Worm (Caenorhabditis elegans): ENCODE results near the gene pkc-3.
A peak's percentile ranks its signal among the peaks of the same experiment; 100 is the strongest.
"Not testable (repeated sequence)": the region's sequence is repeated elsewhere in the genome, so short reads cannot be mapped to it uniquely, and the experiment has no call there.

Gene pkc-3

ce11 chrII:5342412-5342811, 37.4 kb upstream of the pkc-3 start:
- TF ChIP-seq flh-1 (GFP tag; optimal IDR thresholded peaks at IDR 0.05) (no peak), ztf-11 (tag; optimal IDR thresholded peaks at IDR 0.05) (no peak), nhr-28 (tag; optimal IDR thresholded peaks at IDR 0.05) (no peak), lin-13 (tag; optimal IDR thresholded peaks at IDR 0.05) (no peak)

DNA sequence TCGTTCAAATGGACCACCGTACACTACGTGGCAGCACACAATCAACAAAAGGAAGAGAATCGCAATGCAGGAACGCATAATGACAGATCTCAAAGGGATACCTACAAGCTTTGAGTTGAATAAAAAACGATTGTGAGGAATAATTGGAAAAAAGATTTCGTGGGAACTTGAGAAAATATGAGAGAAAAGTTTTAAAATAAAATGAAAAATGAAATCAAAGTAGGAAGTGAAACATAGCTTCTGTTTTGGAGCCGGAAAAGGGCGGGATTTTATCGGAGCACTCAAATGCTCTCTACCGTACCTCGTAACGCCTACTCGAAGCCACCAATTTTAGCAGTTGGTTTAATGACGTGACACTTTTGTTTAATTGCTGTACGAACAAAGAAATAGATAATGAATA, 35.1 kb upstream of the pkc-3 start, which contains the start of gene F09E5.14:
Gene F09E5.14 (minus strand): TSS at position 101 of the 400 bp plus-strand sequence.
- TF ChIP-seq mab-5 (tag; optimal IDR thresholded peaks at IDR 0.05), result no peak
- no peak for TF ChIP-seq nhr-28 (tag; optimal IDR thresholded peaks at IDR 0.05)
- TF ChIP-seq sptf-1 (tag; optimal IDR thresholded peaks at IDR 0.05), result no peak
- no peak for TF ChIP-seq cnd-1 (tag; optimal IDR thresholded peaks at IDR 0.05)
- no peak for TF ChIP-seq mls-2 (tag; optimal IDR thresholded peaks at IDR 0.05)
- no peak for TF ChIP-seq ceh-39 (tag; optimal IDR thresholded peaks at IDR 0.05)
- no peak for TF ChIP-seq unc-62 (GFP tag; optimal IDR thresholded peaks at IDR 0.05)
- no peak for TF ChIP-seq elt-3 (tag; optimal IDR thresholded peaks at IDR 0.05)
- no peak for TF ChIP-seq unc-39 (tag; optimal IDR thresholded peaks at IDR 0.05)
- no peak for TF ChIP-seq nhr-76 (tag; optimal IDR thresholded peaks at IDR 0.05)
- no peak for TF ChIP-seq zip-8 (tag; optimal IDR thresholded peaks at IDR 0.05)
- TF ChIP-seq elt-1 (tag; optimal IDR thresholded peaks at IDR 0.05; ENCODE audit: borderline replicate concordance, insufficient read depth), result no peak
- TF ChIP-seq blmp-1 (tag; optimal IDR thresholded peaks at IDR 0.05), result no peak

DNA sequence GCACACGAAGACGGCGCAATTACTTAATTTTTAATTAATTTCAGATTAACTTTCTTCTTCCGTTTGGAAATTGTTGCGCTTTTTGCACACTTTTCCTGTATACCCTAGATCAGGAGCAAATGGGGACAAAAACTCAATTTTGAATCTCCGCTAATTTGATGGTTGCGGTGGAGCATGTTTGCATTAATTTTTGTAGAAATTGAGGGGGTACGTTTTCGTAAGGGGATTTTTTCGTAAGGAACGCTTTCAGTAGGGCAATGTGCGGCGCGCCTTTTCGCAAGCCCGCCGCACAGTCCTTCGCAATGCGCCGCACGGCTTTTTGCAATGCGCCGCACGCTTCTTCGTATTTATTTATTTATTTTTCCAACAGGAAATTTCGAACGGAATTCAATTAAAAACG, 33.5 kb upstream of the pkc-3 start:
- peak; percentile 29 for TF ChIP-seq lsy-2 (tag; optimal IDR thresholded peaks at IDR 0.05)
- peak; percentile 17 for TF ChIP-seq nhr-237 (tag; optimal IDR thresholded peaks at IDR 0.05)
- peak; percentile 44 for TF ChIP-seq lin-13 (tag; optimal IDR thresholded peaks at IDR 0.05)
- TF ChIP-seq ces-1 (GFP tag; optimal IDR thresholded peaks at IDR 0.05), result peak; percentile 73
- TF ChIP-seq pha-4 (tag; optimal IDR thresholded peaks at IDR 0.05), result peak; percentile 50
- peak; percentile 33 for TF ChIP-seq hlh-1 (tag; optimal IDR thresholded peaks at IDR 0.05)
- peak; percentile 53 for TF ChIP-seq mep-1 (tag; optimal IDR thresholded peaks at IDR 0.05)
- TF ChIP-seq unc-120 (tag; optimal IDR thresholded peaks at IDR 0.05; ENCODE audit: poor library complexity, severe bottlenecking), result peak; percentile 21

DNA sequence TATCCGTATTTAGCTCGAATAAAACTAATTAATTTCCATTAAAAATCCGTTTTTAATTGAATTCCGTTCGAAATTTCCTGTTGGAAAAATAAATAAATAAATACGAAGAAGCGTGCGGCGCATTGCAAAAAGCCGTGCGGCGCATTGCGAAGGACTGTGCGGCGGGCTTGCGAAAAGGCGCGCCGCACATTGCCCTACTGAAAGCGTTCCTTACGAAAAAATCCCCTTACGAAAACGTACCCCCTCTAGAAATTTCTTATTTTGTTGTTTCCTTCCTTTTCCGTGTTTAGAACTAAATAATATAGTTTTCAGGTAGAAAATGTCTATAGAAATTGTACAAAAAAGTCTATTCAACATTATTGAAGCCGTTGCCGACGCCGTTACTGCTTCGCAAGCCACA, 29.5 kb upstream of the pkc-3 start, which contains the start of gene F09E5.8:
Gene F09E5.8 (plus strand): TSS at position 313 of the 400 bp plus-strand sequence.
- not testable (repeated sequence) for TF ChIP-seq nhr-28, blmp-1, zip-8 (tag; optimal IDR thresholded peaks at IDR 0.05)

DNA sequence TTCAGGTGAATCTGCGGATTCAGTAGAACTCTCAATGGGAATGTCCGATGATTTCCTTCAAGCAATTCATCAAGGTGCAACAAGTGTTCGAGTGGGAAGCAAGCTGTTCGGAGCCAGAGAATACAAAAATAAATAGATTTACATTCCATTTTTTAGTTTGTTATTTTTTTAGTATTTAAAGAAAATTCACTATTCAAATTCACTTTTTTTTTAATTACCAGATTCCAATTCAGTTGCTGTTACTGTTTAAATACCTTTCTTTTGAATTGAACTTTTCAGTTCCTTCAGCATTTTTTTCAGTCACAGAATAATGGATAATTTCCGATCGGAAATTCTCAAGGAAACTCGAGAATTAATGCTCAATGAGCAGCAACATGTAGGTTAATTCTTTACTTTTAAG, 28.0 kb upstream of the pkc-3 start, which contains the start of gene F09E5.7:
Gene F09E5.7 (plus strand): TSS at position 301 of the 400 bp plus-strand sequence.
- TF ChIP-seq mab-5 (tag; optimal IDR thresholded peaks at IDR 0.05), result no peak
- TF ChIP-seq drap-1 (GFP tag; optimal IDR thresholded peaks at IDR 0.05), result no peak
- TF ChIP-seq nhr-12 (tag; optimal IDR thresholded peaks at IDR 0.05), result no peak
- no peak for TF ChIP-seq flh-1 (GFP tag; optimal IDR thresholded peaks at IDR 0.05)
- no peak for TF ChIP-seq ces-1 (GFP tag; optimal IDR thresholded peaks at IDR 0.05)
- no peak for TF ChIP-seq unc-39 (tag; optimal IDR thresholded peaks at IDR 0.05)
- no peak for TF ChIP-seq blmp-1 (tag; optimal IDR thresholded peaks at IDR 0.05)

DNA sequence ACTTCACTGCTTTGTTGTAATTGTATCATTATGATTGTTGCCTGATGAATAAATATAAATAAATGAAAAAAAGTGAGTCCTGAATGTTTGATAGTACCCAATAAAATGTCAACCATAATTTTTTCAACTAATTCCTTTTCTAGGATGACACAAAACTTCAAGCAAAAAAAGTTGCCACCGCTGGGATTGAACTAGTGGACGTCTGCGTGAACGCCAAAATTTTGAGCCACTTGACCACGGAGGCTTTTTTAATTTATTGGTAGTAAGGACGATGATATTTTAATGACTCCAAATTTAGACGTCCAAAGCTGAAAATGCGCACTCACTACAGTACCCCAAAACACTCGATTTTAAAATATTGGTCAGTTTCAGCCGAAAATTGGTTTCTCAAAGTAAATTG, 26.2 kb upstream of the pkc-3 start:
- TF ChIP-seq ces-1 (GFP tag; optimal IDR thresholded peaks at IDR 0.05), result no peak
- TF ChIP-seq lsy-2 (tag; optimal IDR thresholded peaks at IDR 0.05), result no peak
- no peak for TF ChIP-seq nhr-12 (tag; optimal IDR thresholded peaks at IDR 0.05)
- TF ChIP-seq mab-5 (tag; optimal IDR thresholded peaks at IDR 0.05), result no peak
- no peak for TF ChIP-seq ceh-39 (tag; optimal IDR thresholded peaks at IDR 0.05)
- no peak for TF ChIP-seq nhr-28 (tag; optimal IDR thresholded peaks at IDR 0.05)
- TF ChIP-seq nhr-237 (tag; optimal IDR thresholded peaks at IDR 0.05), result no peak
- TF ChIP-seq mls-2 (tag; optimal IDR thresholded peaks at IDR 0.05), result no peak
- TF ChIP-seq elt-1 (tag; optimal IDR thresholded peaks at IDR 0.05; ENCODE audit: borderline replicate concordance, insufficient read depth), result no peak
- no peak for TF ChIP-seq mep-1 (tag; optimal IDR thresholded peaks at IDR 0.05)
- no peak for TF ChIP-seq ham-2 (GFP tag; optimal IDR thresholded peaks at IDR 0.05)
- no peak for TF ChIP-seq M03D4.4 (tag; optimal IDR thresholded peaks at IDR 0.05)
- TF ChIP-seq lin-13 (tag; optimal IDR thresholded peaks at IDR 0.05), result no peak

DNA sequence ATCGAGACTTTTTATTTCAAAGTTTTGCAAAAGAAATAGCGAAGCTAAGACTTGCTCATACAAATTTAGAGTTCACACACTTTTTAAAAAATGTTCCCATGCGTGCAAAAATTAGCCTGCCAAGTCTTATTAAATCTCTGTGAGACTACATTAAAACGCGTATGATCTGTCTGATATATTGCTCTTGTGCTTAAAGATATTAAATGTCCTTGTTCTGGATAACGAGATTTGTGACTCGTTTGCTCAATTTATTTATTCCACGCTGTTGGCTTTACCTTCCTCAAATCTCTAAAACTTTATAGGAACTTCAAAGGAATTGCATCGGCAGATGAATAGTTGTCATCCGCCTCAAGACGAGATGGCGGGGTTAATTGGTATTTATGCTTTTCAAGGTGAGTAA, 24.4 kb upstream of the pkc-3 start, which contains the start of gene srg-69:
Gene srg-69 (plus strand): TSS at position 301 of the 400 bp plus-strand sequence.
- TF ChIP-seq nhr-12 (tag; optimal IDR thresholded peaks at IDR 0.05), result no peak
- TF ChIP-seq blmp-1 (tag; optimal IDR thresholded peaks at IDR 0.05), result no peak
- TF ChIP-seq unc-62 (GFP tag; optimal IDR thresholded peaks at IDR 0.05), result no peak
- TF ChIP-seq ceh-39 (tag; optimal IDR thresholded peaks at IDR 0.05), result no peak
- TF ChIP-seq nhr-237 (tag; optimal IDR thresholded peaks at IDR 0.05), result no peak
- TF ChIP-seq tbx-8 (GFP tag; optimal IDR thresholded peaks at IDR 0.05), result no peak
- TF ChIP-seq mab-5 (tag; optimal IDR thresholded peaks at IDR 0.05), result no peak
- TF ChIP-seq mls-2 (tag; optimal IDR thresholded peaks at IDR 0.05), result no peak
- no peak for TF ChIP-seq pha-4 (tag; optimal IDR thresholded peaks at IDR 0.05)
- TF ChIP-seq bed-3 (GFP tag; optimal IDR thresholded peaks at IDR 0.05), result no peak
- no peak for TF ChIP-seq ceh-43 (GFP tag; optimal IDR thresholded peaks at IDR 0.05)
- no peak for TF ChIP-seq M03D4.4 (tag; optimal IDR thresholded peaks at IDR 0.05)
- no peak for TF ChIP-seq drap-1 (GFP tag; optimal IDR thresholded peaks at IDR 0.05)
- TF ChIP-seq zip-8 (tag; optimal IDR thresholded peaks at IDR 0.05), result no peak
